Fruit fly (Drosophila melanogaster): Measurements from ENCODE around the gene RabX6.

- TF ChIP-seq CG12605 (GFP tag; IDR thresholded peaks at IDR 0.05) (no peak), Pif1B (GFP tag; optimal IDR thresholded peaks at IDR 0.05) (no peak), CG8301 (tag; optimal IDR thresholded peaks at IDR 0.05) (no peak), CG14655 (GFP tag; optimal IDR thresholded peaks at IDR 0.05) (no peak), EcR (GFP tag; optimal IDR thresholded peaks at IDR 0.05) (no peak)
These were observed 14.5 kb upstream of the RabX6 start for dm6 chr3L:675856-676255.
